Fruit fly (Drosophila melanogaster): Measurements from ENCODE around the gene Gbeta5.

Gene Gbeta5

dm6 chrX:8152077-8152476 is at the start of gene Gbeta5:
Gbeta5 (minus strand) TSS chrX:8152275.
- no peak for TF ChIP-seq CG1620 (GFP tag; optimal IDR thresholded peaks at IDR 0.05)
- TF ChIP-seq ovo (GFP tag; optimal IDR thresholded peaks at IDR 0.05): peak; percentile 64

- TF ChIP-seq pad (GFP tag; optimal IDR thresholded peaks at IDR 0.05) (no peak), Mnt (GFP tag; optimal IDR thresholded peaks at IDR 0.05) (peak; percentile 51), bab1 (GFP tag; optimal IDR thresholded peaks at IDR 0.05) (no peak), CG33017 (tag; optimal IDR thresholded peaks at IDR 0.05) (no peak), tj (GFP tag; optimal IDR thresholded peaks at IDR 0.05) (peak; percentile 84), kay (GFP tag; ENCODE audit: borderline replicate concordance) (peak; percentile 31), cic (GFP tag; optimal IDR thresholded peaks at IDR 0.05) (peak; percentile 36), Clk (GFP tag; optimal IDR thresholded peaks at IDR 0.05) (no peak), toe (GFP tag; optimal IDR thresholded peaks at IDR 0.05) (no peak), CG7045 (GFP tag; optimal IDR thresholded peaks at IDR 0.05) (peak; percentile 24), Crg-1 (GFP tag; optimal IDR thresholded peaks at IDR 0.05) (no peak)
Observed at dm6 chrX:8198935-8199580, 47.0 kb upstream of the Gbeta5 start.

- no peak for TF ChIP-seq CG1620 (GFP tag; optimal IDR thresholded peaks at IDR 0.05)
- TF ChIP-seq Clk (GFP tag; optimal IDR thresholded peaks at IDR 0.05): no peak
- no peak for TF ChIP-seq Mnt (GFP tag; optimal IDR thresholded peaks at IDR 0.05)
- no peak for TF ChIP-seq Crg-1 (GFP tag; optimal IDR thresholded peaks at IDR 0.05)
- no peak for TF ChIP-seq pad (GFP tag; optimal IDR thresholded peaks at IDR 0.05)
- no peak for TF ChIP-seq kay (GFP tag; ENCODE audit: borderline replicate concordance)
Observed at dm6 chrX:8196598-8197228, 44.6 kb upstream of the Gbeta5 start.

dm6 chrX:8196157-8196526 is 44.1 kb upstream of the Gbeta5 start:
- TF ChIP-seq CG7045 (GFP tag; optimal IDR thresholded peaks at IDR 0.05) (no peak), CG5204 (GFP tag; optimal IDR thresholded peaks at IDR 0.05) (no peak), CG14711 (tag; optimal IDR thresholded peaks at IDR 0.05) (no peak), Mnt (GFP tag; optimal IDR thresholded peaks at IDR 0.05) (no peak)

dm6 chrX:8195449-8196156 is 43.5 kb upstream of the Gbeta5 start:
- TF ChIP-seq CG33017 (tag; optimal IDR thresholded peaks at IDR 0.05): no peak
- no peak for TF ChIP-seq cnc (optimal IDR thresholded peaks at IDR 0.05)
- no peak for TF ChIP-seq CG7101 (tag; optimal IDR thresholded peaks at IDR 0.05)
- no peak for TF ChIP-seq Hr96 (GFP tag; optimal IDR thresholded peaks at IDR 0.05)
- no peak for TF ChIP-seq CG12768 (GFP tag; optimal IDR thresholded peaks at IDR 0.05)
- no peak for TF ChIP-seq Mnt (GFP tag; optimal IDR thresholded peaks at IDR 0.05)
- no peak for TF ChIP-seq CG5204 (GFP tag; optimal IDR thresholded peaks at IDR 0.05)
- TF ChIP-seq CG14711 (tag; optimal IDR thresholded peaks at IDR 0.05): no peak
- no peak for TF ChIP-seq bab1 (GFP tag; optimal IDR thresholded peaks at IDR 0.05)
- no peak for TF ChIP-seq kay (GFP tag; ENCODE audit: borderline replicate concordance)
- no peak for TF ChIP-seq cic (GFP tag; optimal IDR thresholded peaks at IDR 0.05)
- no peak for TF ChIP-seq CG7045 (GFP tag; optimal IDR thresholded peaks at IDR 0.05)
- TF ChIP-seq CG1620 (GFP tag; optimal IDR thresholded peaks at IDR 0.05): no peak

dm6 chrX:8194559-8194958 is 42.5 kb upstream of the Gbeta5 start:
- no peak for TF ChIP-seq Hr96 (GFP tag; optimal IDR thresholded peaks at IDR 0.05)
- TF ChIP-seq CG5204 (GFP tag; optimal IDR thresholded peaks at IDR 0.05): no peak
- TF ChIP-seq toe (GFP tag; optimal IDR thresholded peaks at IDR 0.05): no peak
- TF ChIP-seq tj (GFP tag; optimal IDR thresholded peaks at IDR 0.05): no peak
- TF ChIP-seq cic (GFP tag; optimal IDR thresholded peaks at IDR 0.05): no peak
- TF ChIP-seq CG33017 (tag; optimal IDR thresholded peaks at IDR 0.05): no peak
- no peak for TF ChIP-seq bab1 (GFP tag; optimal IDR thresholded peaks at IDR 0.05)
- no peak for TF ChIP-seq CG7101 (tag; optimal IDR thresholded peaks at IDR 0.05)
- no peak for TF ChIP-seq CG7045 (GFP tag; optimal IDR thresholded peaks at IDR 0.05)
- TF ChIP-seq cnc (optimal IDR thresholded peaks at IDR 0.05): no peak
- no peak for TF ChIP-seq ovo (GFP tag; optimal IDR thresholded peaks at IDR 0.05)
- no peak for TF ChIP-seq CG11617 (GFP tag; optimal IDR thresholded peaks at IDR 0.05)
- no peak for TF ChIP-seq CG14711 (tag; optimal IDR thresholded peaks at IDR 0.05)
- no peak for TF ChIP-seq kay (GFP tag; ENCODE audit: borderline replicate concordance)
- TF ChIP-seq CG1620 (GFP tag; optimal IDR thresholded peaks at IDR 0.05): no peak
- TF ChIP-seq Mnt (GFP tag; optimal IDR thresholded peaks at IDR 0.05): no peak

- TF ChIP-seq CG14711 (tag; optimal IDR thresholded peaks at IDR 0.05) (no peak), ovo (GFP tag; optimal IDR thresholded peaks at IDR 0.05) (peak; percentile 90), CG7045 (GFP tag; optimal IDR thresholded peaks at IDR 0.05) (no peak), pad (GFP tag; optimal IDR thresholded peaks at IDR 0.05) (peak; percentile 8), cic (GFP tag; optimal IDR thresholded peaks at IDR 0.05) (no peak), toe (GFP tag; optimal IDR thresholded peaks at IDR 0.05) (peak; percentile 30), CG12768 (GFP tag; optimal IDR thresholded peaks at IDR 0.05) (peak; percentile 28), bab1 (GFP tag; optimal IDR thresholded peaks at IDR 0.05) (peak; percentile 87), CG7101 (tag; optimal IDR thresholded peaks at IDR 0.05) (peak; percentile 22), CG33017 (tag; optimal IDR thresholded peaks at IDR 0.05) (no peak), Crg-1 (GFP tag; optimal IDR thresholded peaks at IDR 0.05) (no peak), Hr96 (GFP tag; optimal IDR thresholded peaks at IDR 0.05) (no peak), CG1620 (GFP tag; optimal IDR thresholded peaks at IDR 0.05) (peak; percentile 18), cnc (optimal IDR thresholded peaks at IDR 0.05) (no peak), kay (GFP tag; ENCODE audit: borderline replicate concordance) (peak; percentile 85), CG5204 (GFP tag; optimal IDR thresholded peaks at IDR 0.05) (no peak), Mnt (GFP tag; optimal IDR thresholded peaks at IDR 0.05) (peak; percentile 16), tj (GFP tag; optimal IDR thresholded peaks at IDR 0.05) (peak; percentile 74), CG11617 (GFP tag; optimal IDR thresholded peaks at IDR 0.05) (no peak), Clk (GFP tag; optimal IDR thresholded peaks at IDR 0.05) (no peak)
Observed at dm6 chrX:8193017-8193556, 41.0 kb upstream of the Gbeta5 start.
